Fruit fly (Drosophila melanogaster): ENCODE results near the gene Pex5.

Gene Pex5

dm6 chrX:1877107-1877736 lies 8.4 kb upstream of the Pex5 start, which contains the start of the genes CG14817 and CG14805:
Gene CG14817, minus strand, starts transcription at chrX:1877270.
Gene CG14805, plus strand, starts transcription at chrX:1877317.
- peak; percentile 51 for TF ChIP-seq noc (tag; optimal IDR thresholded peaks at IDR 0.05)

- no peak for TF ChIP-seq noc (tag; optimal IDR thresholded peaks at IDR 0.05)
Observed at dm6 chrX:1873515-1874126, 4.8 kb upstream of the Pex5 start, which contains the start of the genes Pgam5 and Vps26. Gene Pgam5, minus strand, starts transcription at chrX:1873565. Gene Vps26, plus strand, starts transcription at chrX:1873853.

dm6 chrX:1865673-1866072 lies 3.2 kb downstream of the Pex5 start, which contains the start of the genes Gcna and MED18:
Gene Gcna, minus strand, starts transcription at chrX:1865835.
Gene MED18, plus strand, starts transcription at chrX:1865909.
- TF ChIP-seq noc (tag; optimal IDR thresholded peaks at IDR 0.05) = no peak

- TF ChIP-seq noc (tag; optimal IDR thresholded peaks at IDR 0.05) = peak; percentile 67
Observed at dm6 chrX:1861620-1862184, 7.2 kb downstream of the Pex5 start, which contains the start of gene deltaCOP. Gene deltaCOP, minus strand, starts transcription at chrX:1861790.

DNA sequence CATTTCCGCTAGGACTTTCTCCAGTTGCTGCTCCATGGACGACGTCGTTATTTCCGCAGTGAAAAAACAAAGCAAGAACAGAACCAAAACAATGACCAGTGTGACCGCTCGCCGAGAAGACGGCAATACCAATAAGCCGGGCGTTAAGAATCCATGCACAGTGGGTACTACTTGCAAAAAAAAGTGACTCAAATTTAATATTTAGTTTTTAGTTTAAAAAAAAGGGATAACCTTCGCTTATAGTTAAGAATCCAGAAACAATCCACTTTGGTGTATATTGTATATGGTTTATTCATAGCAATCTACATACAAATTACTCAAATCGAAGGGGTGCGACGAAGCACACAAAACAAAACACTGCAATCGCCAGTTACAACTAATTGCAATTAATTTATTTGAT lies 10.0 kb downstream of the Pex5 start, which contains the start of gene Lamtor5:
TSS of gene Lamtor5 (minus strand) at position 105 of the 400 bp plus-strand sequence.
- peak; percentile 24 for TF ChIP-seq noc (tag; optimal IDR thresholded peaks at IDR 0.05)

DNA sequence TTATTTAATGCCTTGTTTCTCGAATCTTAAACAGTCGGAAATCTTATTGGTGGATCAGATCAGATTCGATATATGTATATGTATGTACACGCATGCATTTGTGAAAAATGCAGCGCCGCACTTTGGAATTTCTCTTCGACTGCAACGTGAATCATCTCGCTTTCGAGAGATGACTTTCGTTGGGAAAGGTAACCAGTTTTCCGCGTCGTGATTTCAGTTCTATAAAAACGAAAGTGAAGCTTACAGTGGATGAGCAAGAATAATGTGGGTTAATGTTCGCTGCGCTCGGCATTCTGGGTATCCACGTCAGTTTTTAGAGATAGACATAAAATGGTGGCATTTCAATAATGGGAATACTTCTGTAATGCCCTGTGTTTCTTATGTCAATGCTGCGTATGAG lies 12.3 kb downstream of the Pex5 start:
- no peak for TF ChIP-seq noc (tag; optimal IDR thresholded peaks at IDR 0.05)

DNA sequence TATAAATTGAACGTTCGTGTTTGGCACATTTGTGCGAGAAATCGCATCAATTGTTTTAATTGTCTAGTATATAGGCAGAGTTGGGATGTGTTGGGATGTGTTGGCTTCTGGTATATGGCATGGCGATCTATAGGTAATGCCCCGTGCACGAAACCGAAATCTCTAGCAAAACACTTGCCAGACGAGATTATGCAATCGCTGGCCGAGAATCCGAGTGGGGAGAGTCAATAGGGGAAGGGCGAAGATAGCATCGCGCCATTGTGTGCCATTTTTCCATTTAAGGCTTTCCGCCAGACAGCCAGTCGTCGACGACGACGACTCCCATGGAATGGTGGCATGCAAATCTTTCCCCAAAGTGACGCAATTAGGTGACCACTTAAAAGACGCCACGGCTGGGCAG lies 14.0 kb downstream of the Pex5 start:
- TF ChIP-seq noc (tag; optimal IDR thresholded peaks at IDR 0.05) = no peak

DNA sequence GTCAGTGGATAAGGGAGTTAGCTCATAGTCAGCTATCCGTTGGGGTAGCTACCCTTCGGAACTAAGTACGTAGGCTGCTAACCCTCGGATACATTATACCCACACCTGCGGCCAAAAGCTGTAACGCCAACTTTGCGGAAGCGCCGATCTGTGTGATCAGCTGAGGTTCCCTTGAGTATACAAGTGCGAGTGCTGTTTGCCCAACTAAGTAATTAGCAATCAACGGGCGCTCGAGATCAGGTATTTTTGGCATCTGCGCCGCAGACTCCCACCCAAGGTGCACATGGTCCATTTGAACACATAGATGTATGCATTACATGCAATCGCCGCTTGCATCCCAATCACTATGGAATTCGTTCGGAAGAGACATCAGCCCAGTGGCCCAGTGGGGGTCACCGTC lies 14.8 kb downstream of the Pex5 start:
- no peak for TF ChIP-seq noc (tag; optimal IDR thresholded peaks at IDR 0.05)

DNA sequence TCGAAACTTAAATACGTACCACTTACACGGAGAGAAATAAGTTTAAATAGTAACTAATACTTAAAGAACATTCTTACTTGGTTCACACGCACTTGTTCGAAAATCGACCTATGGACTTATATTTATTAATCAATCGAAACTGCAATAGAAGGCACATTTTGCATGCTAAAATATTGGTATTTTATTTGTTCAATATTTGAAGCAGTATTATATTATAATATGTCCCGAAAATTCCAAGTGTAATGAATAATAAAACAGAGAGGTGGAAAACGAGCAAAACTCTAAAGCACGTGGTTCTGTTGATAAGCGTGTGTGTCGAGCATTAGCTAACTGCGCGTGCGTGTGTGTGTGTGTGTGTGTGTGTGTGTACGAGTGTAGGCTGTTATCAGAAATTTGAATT lies 18.9 kb downstream of the Pex5 start:
- peak; percentile 98 for TF ChIP-seq noc (tag; optimal IDR thresholded peaks at IDR 0.05)

dm6 chrX:1848624-1849198 lies 20.1 kb downstream of the Pex5 start:
- peak; percentile 0 for TF ChIP-seq noc (tag; optimal IDR thresholded peaks at IDR 0.05)

dm6 chrX:1847735-1848134 lies 21.1 kb downstream of the Pex5 start:
- TF ChIP-seq noc (tag; optimal IDR thresholded peaks at IDR 0.05) = no peak

dm6 chrX:1846386-1846785 lies 22.5 kb downstream of the Pex5 start:
- no peak for TF ChIP-seq noc (tag; optimal IDR thresholded peaks at IDR 0.05)

dm6 chrX:1845413-1845951 lies 23.4 kb downstream of the Pex5 start:
- peak; percentile 37 for TF ChIP-seq noc (tag; optimal IDR thresholded peaks at IDR 0.05)

DNA sequence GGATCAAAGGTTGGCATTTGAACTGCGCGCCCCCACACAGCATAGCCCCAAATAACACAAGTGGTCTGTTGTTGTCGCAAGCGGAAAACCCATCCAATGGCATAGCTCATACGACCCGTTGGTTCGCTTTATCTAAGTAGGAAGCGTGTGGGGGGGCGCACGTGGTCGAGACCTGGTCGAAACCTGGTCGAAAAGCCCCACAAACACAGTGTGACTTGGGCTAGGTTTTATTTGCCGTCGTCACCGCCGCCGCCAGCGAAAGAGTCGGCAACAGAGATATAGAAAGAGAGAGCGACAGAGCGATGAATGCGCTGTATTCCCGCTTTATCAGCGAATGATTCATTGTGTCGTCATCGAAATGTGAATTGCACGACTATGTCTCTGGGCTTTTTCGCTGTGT lies 26.0 kb downstream of the Pex5 start:
- TF ChIP-seq noc (tag; optimal IDR thresholded peaks at IDR 0.05) = no peak

DNA sequence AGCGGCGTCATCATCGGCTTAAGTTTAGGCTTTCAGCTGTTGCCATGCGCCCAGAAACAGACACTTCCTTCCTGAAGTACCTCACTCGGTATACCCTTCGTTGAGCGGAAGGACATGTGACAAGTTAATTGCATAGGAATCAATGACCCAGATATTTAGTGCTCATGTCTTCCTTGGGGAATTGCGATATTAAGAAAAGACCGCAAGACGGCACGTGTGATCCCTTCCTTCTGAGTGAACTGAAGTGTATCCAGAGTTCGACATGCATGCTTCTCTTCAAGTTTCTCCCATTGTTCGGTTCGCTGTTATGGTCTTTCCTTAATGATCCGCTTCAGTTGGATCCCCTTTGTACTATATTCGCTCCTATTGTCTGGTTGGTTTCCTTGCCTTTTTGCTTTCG lies 28.3 kb downstream of the Pex5 start:
- TF ChIP-seq noc (tag; optimal IDR thresholded peaks at IDR 0.05) = peak; percentile 5

DNA sequence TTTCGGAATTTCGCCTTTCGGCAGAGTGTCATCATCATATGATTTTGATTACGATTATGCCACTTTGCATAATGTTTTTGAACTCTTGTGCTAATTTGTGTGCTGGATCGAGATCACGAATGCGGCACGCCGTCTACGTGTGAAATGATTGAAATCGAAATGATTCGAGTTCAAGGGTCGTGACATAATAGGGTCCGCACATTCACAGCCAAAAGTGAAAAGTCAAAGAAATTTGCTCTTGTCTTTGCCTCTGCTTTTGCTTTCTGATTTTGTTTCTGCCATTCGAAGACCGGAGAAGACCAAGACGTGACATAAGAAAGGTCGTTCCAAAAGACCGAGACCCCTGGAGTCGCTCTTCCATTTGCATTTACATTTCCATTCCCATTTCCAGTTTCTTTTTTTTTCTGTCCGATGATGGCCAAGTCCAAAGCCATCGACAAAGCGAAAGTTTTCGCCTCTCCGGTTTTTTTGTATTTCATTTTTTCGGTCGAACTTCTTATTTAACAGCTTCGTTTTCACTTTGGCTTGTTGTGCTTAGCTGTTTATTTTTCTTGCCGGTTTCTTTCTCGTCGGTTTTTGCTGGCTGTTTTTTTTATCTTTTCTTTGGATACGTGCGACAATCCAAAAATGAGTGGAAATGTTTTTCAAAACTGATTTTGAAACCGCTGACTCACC lies 34.0 kb downstream of the Pex5 start:
- TF ChIP-seq noc (tag; optimal IDR thresholded peaks at IDR 0.05) = no peak
